Worm (Caenorhabditis elegans): ENCODE measurements around the gene srg-15.

srg-15 gene

DNA sequence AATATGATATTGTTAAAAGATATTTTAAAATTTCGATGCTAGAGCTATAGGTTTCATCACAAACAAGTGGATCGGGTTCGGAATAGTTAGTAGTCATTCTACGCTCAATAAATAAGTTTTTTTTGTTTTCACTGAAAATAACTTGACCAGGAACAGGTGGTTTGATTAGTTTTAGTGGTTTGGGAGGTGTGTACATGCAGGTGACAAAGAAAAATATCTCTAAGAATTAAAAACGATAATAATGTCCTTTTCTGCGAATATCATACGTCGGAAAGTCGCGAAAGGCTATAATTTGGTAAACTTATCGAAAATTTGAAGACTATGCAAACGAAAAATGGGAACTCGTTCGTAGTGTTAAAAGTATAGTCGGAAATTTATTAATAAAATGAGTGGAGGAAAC is at the start of gene srg-15:
TSS of gene srg-15 (minus strand) at position 101 of the 400 bp plus-strand sequence.
- TF ChIP-seq W03F9.2 (tag; optimal IDR thresholded peaks at IDR 0.05) (no peak), him-1 (tag; optimal IDR thresholded peaks at IDR 0.05) (no peak), dao-5 (tag; optimal IDR thresholded peaks at IDR 0.05) (no peak)

ce11 chrII:8759493-8759892 is 49.3 kb upstream of the srg-15 start, which contains the start of gene fut-1:
Gene fut-1, minus strand, starts transcription at chrII:8759593.
- TF ChIP-seq dao-5 (tag; optimal IDR thresholded peaks at IDR 0.05) (no peak), him-1 (tag; optimal IDR thresholded peaks at IDR 0.05) (no peak), W03F9.2 (tag; optimal IDR thresholded peaks at IDR 0.05) (no peak)

DNA sequence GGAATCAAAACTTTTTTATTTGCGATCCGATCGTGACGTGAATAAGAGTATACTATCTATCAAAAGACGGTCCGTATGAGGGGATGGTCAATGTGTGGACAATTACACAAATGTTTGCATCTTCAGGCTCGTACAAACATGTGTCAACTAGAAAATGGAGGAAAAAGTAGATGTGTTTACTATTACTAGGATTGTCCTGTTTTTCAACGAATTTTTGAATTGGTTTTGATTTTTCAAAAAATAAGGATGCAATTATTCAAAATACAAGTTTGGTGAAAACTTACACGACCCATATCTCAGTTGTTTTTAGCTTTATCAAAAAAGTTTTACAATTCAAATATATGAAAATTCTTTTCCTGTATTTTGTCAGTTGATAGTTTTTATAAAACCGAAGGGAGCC is 45.1 kb upstream of the srg-15 start, which contains the start of gene K08F8.7:
TSS of gene K08F8.7 (minus strand) at position 101 of the 400 bp plus-strand sequence.
- TF ChIP-seq dao-5 (tag; optimal IDR thresholded peaks at IDR 0.05) (no peak), W03F9.2 (tag; optimal IDR thresholded peaks at IDR 0.05) (no peak), him-1 (tag; optimal IDR thresholded peaks at IDR 0.05) (no peak)

ce11 chrII:8751686-8752085 is 41.5 kb upstream of the srg-15 start, which contains the start of gene atf-2:
Gene atf-2, plus strand, starts transcription at chrII:8751986.
- no peak for TF ChIP-seq W03F9.2 (tag; optimal IDR thresholded peaks at IDR 0.05)
- no peak for TF ChIP-seq dao-5 (tag; optimal IDR thresholded peaks at IDR 0.05)
- TF ChIP-seq him-1 (tag; optimal IDR thresholded peaks at IDR 0.05): no peak

DNA sequence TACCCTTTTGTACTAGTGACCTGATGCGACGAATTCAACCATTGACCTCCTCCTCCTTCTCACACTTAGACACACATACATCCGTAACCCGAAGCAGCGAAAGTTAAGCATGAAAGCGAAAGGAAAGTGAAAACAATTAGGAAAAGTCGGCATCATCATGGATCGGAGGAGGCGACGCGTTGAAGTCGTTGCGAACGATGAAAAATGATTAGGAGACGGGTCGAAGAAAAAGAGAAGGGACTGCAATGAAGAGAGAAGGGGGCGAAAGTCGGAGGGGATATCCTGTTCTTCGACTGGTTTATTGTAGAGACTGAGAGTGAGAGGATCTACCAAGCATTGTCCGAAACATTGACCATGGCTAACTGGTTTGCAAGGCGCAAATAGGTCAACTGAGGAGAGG is 40.8 kb upstream of the srg-15 start:
- no peak for TF ChIP-seq dao-5 (tag; optimal IDR thresholded peaks at IDR 0.05)

DNA sequence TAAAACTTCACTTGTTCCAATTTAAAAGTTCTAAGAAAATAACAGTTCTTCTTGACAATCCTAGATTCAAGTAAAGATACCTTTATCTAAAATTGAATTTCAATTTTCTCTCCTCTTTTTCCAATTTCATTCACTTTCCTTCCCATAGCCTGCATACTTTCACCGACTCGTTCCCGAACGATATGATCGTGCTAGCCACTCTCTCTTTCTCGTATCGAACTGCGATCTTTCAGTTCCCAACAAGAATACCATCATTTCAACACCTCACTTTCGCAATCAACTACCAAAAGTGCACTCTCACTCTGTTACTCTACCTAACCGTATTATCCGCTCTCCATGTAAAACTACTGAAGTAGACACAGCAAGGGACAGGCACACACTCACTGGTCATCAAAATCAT is 39.8 kb upstream of the srg-15 start:
- TF ChIP-seq W03F9.2 (tag; optimal IDR thresholded peaks at IDR 0.05) (no peak), him-1 (tag; optimal IDR thresholded peaks at IDR 0.05) (no peak), dao-5 (tag; optimal IDR thresholded peaks at IDR 0.05) (no peak)

DNA sequence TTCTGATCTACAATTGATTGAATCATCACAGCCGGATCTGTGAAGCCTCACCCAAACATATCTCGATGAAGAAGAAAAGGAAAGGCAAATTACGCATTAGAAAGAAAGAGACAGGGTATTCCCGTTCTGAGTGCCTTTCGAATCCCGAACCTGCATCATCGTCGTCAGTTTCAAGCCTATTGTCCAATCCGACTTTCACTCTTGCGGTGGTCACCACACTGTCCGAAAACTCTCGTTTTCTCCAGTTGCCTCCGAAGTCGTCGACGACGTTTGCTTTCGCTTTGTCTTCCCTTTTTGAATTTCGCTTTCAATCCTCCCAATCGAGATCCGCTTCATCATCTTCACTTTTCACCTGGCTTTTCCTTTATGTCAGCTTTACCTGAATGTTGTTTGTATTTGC is 38.9 kb upstream of the srg-15 start:
- TF ChIP-seq W03F9.2 (tag; optimal IDR thresholded peaks at IDR 0.05) (no peak), dao-5 (tag; optimal IDR thresholded peaks at IDR 0.05) (no peak), him-1 (tag; optimal IDR thresholded peaks at IDR 0.05) (no peak)

DNA sequence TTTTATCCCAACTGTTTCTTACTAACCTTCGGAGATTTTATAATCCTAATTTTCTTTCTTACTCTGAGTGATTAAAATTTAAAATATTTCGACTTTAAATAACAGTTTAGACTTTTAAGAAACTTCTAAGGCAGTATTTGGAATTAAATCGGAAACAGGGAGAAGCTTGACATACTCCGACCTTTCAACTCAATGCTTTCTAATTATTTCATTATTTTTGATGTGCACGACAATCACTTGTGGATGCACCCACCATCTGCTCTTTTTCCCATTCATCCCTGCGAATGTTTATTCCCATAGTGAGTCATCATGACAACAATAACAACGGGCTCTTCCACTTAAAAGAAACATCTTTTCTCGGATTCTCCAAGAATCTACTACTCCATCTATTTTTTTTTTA is 38.4 kb upstream of the srg-15 start:
- no peak for TF ChIP-seq W03F9.2 (tag; optimal IDR thresholded peaks at IDR 0.05)
- TF ChIP-seq him-1 (tag; optimal IDR thresholded peaks at IDR 0.05): no peak
- no peak for TF ChIP-seq dao-5 (tag; optimal IDR thresholded peaks at IDR 0.05)

DNA sequence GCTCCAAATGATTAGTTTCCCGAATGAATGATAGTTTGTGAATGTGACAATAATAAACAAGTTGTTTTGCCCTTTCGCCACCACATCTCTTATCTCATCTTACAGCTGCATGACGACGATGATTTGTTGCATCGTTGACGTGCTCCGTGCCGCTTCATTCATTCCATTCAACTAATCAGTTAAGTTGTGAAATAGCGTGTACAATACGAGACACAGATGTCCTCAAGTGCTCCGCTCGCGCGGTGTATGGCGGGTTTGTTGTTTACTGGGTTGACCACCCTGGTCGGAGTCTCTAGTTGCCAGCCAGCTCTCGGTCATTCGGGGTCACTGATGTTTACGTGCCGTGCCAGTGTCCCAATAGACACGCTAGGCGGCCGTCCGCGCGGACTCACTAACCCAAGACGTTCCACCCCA is 37.7 kb upstream of the srg-15 start:
- TF ChIP-seq dao-5 (tag; optimal IDR thresholded peaks at IDR 0.05) (no peak), W03F9.2 (tag; optimal IDR thresholded peaks at IDR 0.05) (no peak), him-1 (tag; optimal IDR thresholded peaks at IDR 0.05) (no peak)

DNA sequence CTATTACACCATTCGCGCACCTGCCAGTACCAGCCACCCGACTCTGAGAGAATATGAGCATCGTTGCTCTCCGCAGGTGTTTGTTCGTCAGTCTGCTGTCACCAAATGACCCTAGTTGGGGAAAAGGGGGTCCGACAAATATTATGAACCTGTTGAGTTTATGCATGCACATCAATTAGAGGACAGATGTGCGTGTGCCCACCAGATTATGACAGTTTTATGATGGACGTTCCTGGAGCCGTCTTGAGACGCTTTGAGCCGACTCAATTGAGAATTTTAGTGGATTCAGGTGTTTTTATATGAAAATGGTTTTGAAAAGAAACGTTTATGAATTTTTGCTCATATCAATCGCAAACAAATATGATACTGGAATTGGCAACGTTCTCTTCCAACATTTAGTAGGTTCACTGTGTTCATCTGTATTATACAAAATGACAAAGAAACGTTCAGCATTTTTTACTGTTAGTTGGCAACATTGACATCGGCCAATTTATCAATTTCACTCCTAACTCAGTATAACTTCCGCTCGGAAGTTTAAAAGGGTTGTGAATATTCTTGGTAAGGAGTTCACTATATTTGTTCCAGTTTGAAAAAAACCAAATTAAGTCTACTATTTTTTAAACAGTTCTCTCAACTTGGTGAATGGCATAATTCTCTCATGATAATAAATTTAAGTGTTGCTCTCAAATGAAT is 37.2 kb upstream of the srg-15 start:
- TF ChIP-seq him-1 (tag; optimal IDR thresholded peaks at IDR 0.05) (peak; percentile 2), dao-5 (tag; optimal IDR thresholded peaks at IDR 0.05) (no peak), W03F9.2 (tag; optimal IDR thresholded peaks at IDR 0.05) (no peak)

DNA sequence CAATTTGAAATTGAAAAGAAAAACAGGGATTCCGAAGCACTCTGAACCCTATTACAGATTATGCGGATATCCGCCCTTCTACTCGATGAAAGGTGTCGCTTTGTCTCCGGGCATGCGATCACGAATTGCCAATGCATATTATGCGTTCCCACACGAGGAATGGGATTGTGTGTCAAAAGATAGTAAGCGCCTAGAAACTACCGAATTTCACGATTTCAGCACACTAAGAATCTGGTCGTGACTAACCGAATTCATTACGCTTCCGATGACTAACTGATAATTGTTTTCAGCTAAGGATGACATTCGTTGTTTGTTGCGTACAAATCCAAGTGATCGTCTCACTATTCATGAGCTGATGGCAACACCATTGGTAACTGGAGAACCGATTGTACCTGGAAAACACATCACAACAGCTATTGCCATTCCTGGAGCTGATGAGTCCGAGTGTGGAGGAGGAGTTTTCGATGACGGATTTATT is 36.1 kb upstream of the srg-15 start:
- TF ChIP-seq W03F9.2 (tag; optimal IDR thresholded peaks at IDR 0.05): no peak
- TF ChIP-seq him-1 (tag; optimal IDR thresholded peaks at IDR 0.05): no peak

DNA sequence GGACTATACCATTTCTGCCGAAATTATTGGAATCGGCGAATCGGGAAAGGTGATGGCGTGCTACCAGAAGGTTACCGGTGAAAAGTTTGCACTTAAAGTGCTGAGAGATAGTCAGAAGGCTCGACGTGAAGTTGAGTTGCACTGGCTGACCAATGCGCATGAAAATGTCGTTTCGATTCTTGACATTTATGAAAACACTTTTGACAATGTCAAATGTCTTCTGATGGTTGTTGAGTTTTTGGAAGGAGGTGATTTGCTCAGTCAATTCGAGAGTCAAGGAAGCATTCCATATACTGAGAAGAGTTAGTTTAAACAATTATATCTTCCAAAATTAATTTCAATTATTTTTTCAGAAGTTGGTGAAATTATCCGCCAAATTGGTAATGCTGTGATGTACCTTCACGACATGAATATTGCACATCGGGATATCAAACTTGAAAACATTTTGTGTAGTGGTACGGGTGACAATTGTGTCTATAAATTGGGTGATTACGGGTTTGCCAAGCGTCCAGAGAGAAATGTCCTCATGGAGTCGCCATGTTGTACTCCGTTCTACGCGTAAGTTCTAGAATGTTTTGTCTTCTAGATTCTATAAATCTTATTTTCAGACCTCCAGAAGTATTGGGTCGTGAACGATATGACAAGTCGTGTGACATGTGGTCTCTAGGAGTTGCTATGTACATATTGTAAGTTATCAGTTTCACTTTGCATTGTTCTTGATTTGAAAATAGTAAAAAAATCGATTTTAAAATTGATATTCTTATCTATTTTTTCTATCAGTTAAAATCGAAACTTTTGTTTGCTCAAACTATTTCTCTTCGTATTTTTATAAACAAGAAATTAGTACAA is 35.5 kb upstream of the srg-15 start:
- no peak for TF ChIP-seq dao-5 (tag; optimal IDR thresholded peaks at IDR 0.05)
- no peak for TF ChIP-seq him-1 (tag; optimal IDR thresholded peaks at IDR 0.05)
- TF ChIP-seq W03F9.2 (tag; optimal IDR thresholded peaks at IDR 0.05): no peak

- TF ChIP-seq dao-5 (tag; optimal IDR thresholded peaks at IDR 0.05) (no peak), W03F9.2 (tag; optimal IDR thresholded peaks at IDR 0.05) (no peak), him-1 (tag; optimal IDR thresholded peaks at IDR 0.05) (no peak)
These were observed 34.6 kb upstream of the srg-15 start for ce11 chrII:8744555-8745448.

All from whole organism, L4/young adult.